Fruit fly (Drosophila melanogaster): ENCODE data around the gene CG9265.

dm6 chr2L:21072389-21072788, 1.1 kb upstream of the CG9265 start:
- TF ChIP-seq pan (optimal IDR thresholded peaks at IDR 0.05): no peak
- no peak for TF ChIP-seq usp (GFP tag; optimal IDR thresholded peaks at IDR 0.05)
- TF ChIP-seq Dll (optimal IDR thresholded peaks at IDR 0.05): no peak
- TF ChIP-seq CG8478 (optimal IDR thresholded peaks at IDR 0.05): no peak
